Fruit fly (Drosophila melanogaster): ENCODE measurements around the gene osa.

dm6 chr3R:17680639-17681302, 37.4 kb downstream of the osa start:
- TF ChIP-seq Myc (optimal IDR thresholded peaks at IDR 0.05) (no peak), psq (optimal IDR thresholded peaks at IDR 0.05) (no peak), h (optimal IDR thresholded peaks at IDR 0.05) (no peak)

Measured in Kc167 (cell line).